Worm (Caenorhabditis elegans) whole organism, L4/young adult: ENCODE data around the gene mec-17.

Source experiments
- W03F9.2 ChIP-seq: fragments of 150-350 bp; optimal IDR thresholded peaks from 2 replicates; lab custom pipeline; 2014; ENCODE audit warnings: missing biosample characterization, missing genetic modification characterization
- him-1 ChIP-seq: sonication (generic microtip); optimal IDR thresholded peaks from 2 replicates; lab custom pipeline; 2016; ENCODE audit warnings: missing genotype, missing genetic modification reagents, missing genetic modification characterization, missing compliant biosample characterization

- no peak for TF ChIP-seq him-1 (tag; lab: Kevin White, UChicago)
- TF ChIP-seq W03F9.2 (tag; lab: Kevin White, UChicago) = no peak
These were observed 48.1 kb downstream of the mec-17 start, which contains the start of gene F20D12.7 for ce11 chrIV:7938834-7939233.
